Worm (Caenorhabditis elegans) whole organism, L3 larva: Measurements from ENCODE around the gene R107.5.

Experiments used
- aly-2 ChIP-seq: fragments of 150-350 bp; optimal IDR thresholded peaks from 2 replicates; lab custom pipeline; 2014; ENCODE audit warnings: missing biosample characterization, missing genetic modification characterization
- ama-1 ChIP-seq: fragments of 150-350 bp; optimal IDR thresholded peaks from 2 replicates; lab custom pipeline; 2018
- ceh-82 ChIP-seq: fragments of 150-350 bp; optimal IDR thresholded peaks from 2 replicates; lab custom pipeline; 2014; ENCODE audit warnings: missing biosample characterization, missing genetic modification characterization
- ceh-9 ChIP-seq: sonication (generic microtip); optimal IDR thresholded peaks from 2 replicates; lab custom pipeline; 2018; ENCODE audit warnings: missing biosample characterization, missing genetic modification characterization
- daf-12 ChIP-seq: fragments of 150-350 bp; optimal IDR thresholded peaks from 2 replicates; lab custom pipeline; 2014; ENCODE audit warnings: missing biosample characterization, missing genetic modification reagents, missing genetic modification characterization
- egl-27 ChIP-seq: sonication (generic microtip); optimal IDR thresholded peaks from 4 replicates; lab custom pipeline; 2017; ENCODE audit warnings: missing biosample characterization, missing genetic modification reagents, missing genetic modification characterization
- egl-5 ChIP-seq: fragments of 150-350 bp; optimal IDR thresholded peaks from 2 replicates; lab custom pipeline; 2017; ENCODE audit warnings: missing biosample characterization, missing genetic modification reagents, missing genetic modification characterization, inconsistent platforms
- elt-1 ChIP-seq: fragments of 150-350 bp; optimal IDR thresholded peaks from 2 replicates; lab custom pipeline; 2014; ENCODE audit warnings: missing biosample characterization, missing genetic modification characterization
- elt-2 ChIP-seq: sonication (generic microtip); optimal IDR thresholded peaks from 2 replicates; lab custom pipeline; 2016; ENCODE audit warnings: missing genetic modification reagents, mild to moderate bottlenecking, missing genetic modification characterization, missing compliant biosample characterization
- elt-3 ChIP-seq, 3 experiments: fragments of 150-350 bp in 1 of 3; sonication (generic microtip) in 2 of 3; optimal IDR thresholded peaks; 2 replicates in 2 of 3; 4 replicates in 1 of 3; lab custom pipeline; 2014 to 2017; ENCODE audit warnings: missing biosample characterization in 3 of 3, missing genetic modification characterization in 3 of 3
- eor-1 ChIP-seq, 2 experiments: fragments of 150-350 bp; optimal IDR thresholded peaks; 2 replicates each; lab custom pipeline; 2014 to 2018; ENCODE audit warnings: missing biosample characterization in 2 of 2, missing genetic modification characterization in 2 of 2
- fkh-10 ChIP-seq: sonication (generic microtip); optimal IDR thresholded peaks from 2 replicates; lab custom pipeline; 2017; ENCODE audit warnings: missing biosample characterization, missing genetic modification reagents, missing genetic modification characterization
- fkh-2 ChIP-seq: fragments of 150-350 bp; optimal IDR thresholded peaks from 2 replicates; lab custom pipeline; 2014; ENCODE audit warnings: missing biosample characterization, missing genetic modification reagents, missing genetic modification characterization
- fos-1 ChIP-seq: fragments of 150-350 bp; optimal IDR thresholded peaks from 2 replicates; lab custom pipeline; 2014; ENCODE audit warnings: missing biosample characterization, missing genetic modification characterization
- hmg-11 ChIP-seq: sonication (generic microtip); optimal IDR thresholded peaks from 2 replicates; lab custom pipeline; 2016; ENCODE audit warnings: missing genetic modification characterization, missing compliant biosample characterization
- jun-1 ChIP-seq: fragments of 150-350 bp; optimal IDR thresholded peaks from 2 replicates; lab custom pipeline; 2014; ENCODE audit warnings: missing biosample characterization, missing genetic modification reagents, missing genetic modification characterization
- lin-15B ChIP-seq: fragments of 150-350 bp; optimal IDR thresholded peaks from 2 replicates; lab custom pipeline; 2014; ENCODE audit warnings: missing biosample characterization, missing genetic modification characterization
- lin-39 ChIP-seq: fragments of 150-350 bp; optimal IDR thresholded peaks from 2 replicates; lab custom pipeline; 2018; ENCODE audit warnings: missing biosample characterization, missing genetic modification reagents, missing genetic modification characterization
- lsy-12 ChIP-seq: sonication (generic microtip); optimal IDR thresholded peaks from 2 replicates; lab custom pipeline; 2016; ENCODE audit warnings: mild to moderate bottlenecking, missing genetic modification characterization, missing compliant biosample characterization
- mdl-1 ChIP-seq: fragments of 150-350 bp; optimal IDR thresholded peaks from 2 replicates; lab custom pipeline; 2014; ENCODE audit warnings: missing biosample characterization, missing genetic modification characterization
- nfya-1 ChIP-seq: sonication (generic microtip); optimal IDR thresholded peaks from 2 replicates; lab custom pipeline; 2017; ENCODE audit warnings: missing genetic modification characterization, mild to moderate bottlenecking, missing compliant biosample characterization, antibody characterized with exemption, moderate library complexity; ENCODE audit not compliant: insufficient read depth
- nhr-11 ChIP-seq: fragments of 150-350 bp; optimal IDR thresholded peaks from 2 replicates; lab custom pipeline; 2014; ENCODE audit warnings: missing biosample characterization, missing genetic modification characterization
- nhr-12 ChIP-seq: fragments of 150-350 bp; optimal IDR thresholded peaks from 2 replicates; lab custom pipeline; 2014; ENCODE audit warnings: missing biosample characterization, missing genetic modification characterization
- nhr-23 ChIP-seq: fragments of 150-350 bp; optimal IDR thresholded peaks from 2 replicates; lab custom pipeline; 2014; ENCODE audit warnings: missing biosample characterization, missing genetic modification reagents, missing genetic modification characterization
- nhr-25 ChIP-seq: sonication (generic microtip); optimal IDR thresholded peaks from 2 replicates; lab custom pipeline; 2017; ENCODE audit warnings: missing biosample characterization, missing genetic modification characterization
- nhr-28 ChIP-seq: fragments of 150-350 bp; optimal IDR thresholded peaks from 2 replicates; lab custom pipeline; 2014; ENCODE audit warnings: missing biosample characterization, missing genetic modification characterization
- nhr-67 ChIP-seq: fragments of 150-350 bp; optimal IDR thresholded peaks from 2 replicates; lab custom pipeline; 2014; ENCODE audit warnings: missing biosample characterization, missing genetic modification characterization
- nhr-76 ChIP-seq: fragments of 150-350 bp; sonication (generic microtip); optimal IDR thresholded peaks from 5 replicates; lab custom pipeline; 2014; ENCODE audit warnings: missing biosample characterization, missing genetic modification characterization
- nhr-77 ChIP-seq: fragments of 150-350 bp; optimal IDR thresholded peaks from 2 replicates; lab custom pipeline; 2014; ENCODE audit warnings: missing biosample characterization, missing genetic modification characterization
- pha-4 ChIP-seq: fragments of 150-350 bp; optimal IDR thresholded peaks from 2 replicates; lab custom pipeline; 2014; ENCODE audit warnings: missing biosample characterization, missing genetic modification reagents, missing genetic modification characterization
- pqm-1 ChIP-seq: fragments of 150-350 bp; optimal IDR thresholded peaks from 2 replicates; lab custom pipeline; 2017; ENCODE audit warnings: missing biosample characterization, missing genetic modification characterization, inconsistent platforms
- sea-2 ChIP-seq: fragments of 150-350 bp; sonication (generic microtip); optimal IDR thresholded peaks from 4 replicates; lab custom pipeline; 2014; ENCODE audit warnings: missing biosample characterization, missing genetic modification reagents, missing genetic modification characterization
- unc-62 ChIP-seq: fragments of 150-350 bp; sonication (generic microtip); optimal IDR thresholded peaks from 4 replicates; lab custom pipeline; 2014; ENCODE audit warnings: missing biosample characterization, missing genetic modification reagents, missing genetic modification characterization
- zag-1 ChIP-seq: fragments of 150-350 bp; optimal IDR thresholded peaks from 2 replicates; lab custom pipeline; 2014; ENCODE audit warnings: missing biosample characterization, missing genetic modification characterization
- ztf-11 ChIP-seq: fragments of 150-350 bp; optimal IDR thresholded peaks from 2 replicates; lab custom pipeline; 2014; ENCODE audit warnings: missing biosample characterization, missing genetic modification characterization
- ztf-4 ChIP-seq: fragments of 150-350 bp; optimal IDR thresholded peaks from 2 replicates; lab custom pipeline; 2014; ENCODE audit warnings: missing biosample characterization, missing genetic modification characterization

R107.5 gene

DNA sequence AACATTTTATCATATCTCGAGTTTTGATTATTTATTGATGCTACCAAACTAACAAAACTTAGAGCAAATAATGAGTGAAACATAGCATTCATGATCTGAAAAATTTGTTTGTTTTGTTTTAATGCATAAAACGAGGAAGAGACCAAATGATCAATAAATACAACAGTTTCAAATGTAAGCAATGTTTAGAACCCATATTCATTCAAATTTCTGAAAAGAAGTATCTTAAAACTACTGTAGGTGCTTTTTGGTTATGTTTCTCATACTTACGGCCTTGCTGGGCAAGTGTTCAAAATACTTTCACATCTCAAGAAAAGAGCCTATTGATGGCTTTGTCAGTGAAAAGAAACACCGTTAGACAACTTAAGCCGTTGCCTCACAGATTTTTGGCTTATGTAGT, 24.1 kb upstream of the R107.5 start, which contains the start of gene F02A9.1:
F02A9.1 (minus strand) TSS at position 101 of the 400 bp plus-strand sequence.
- TF ChIP-seq elt-3 (tag; optimal IDR thresholded peaks at IDR 0.05; lab: Kevin White, UChicago), result no peak
- no peak for TF ChIP-seq jun-1 (tag; lab: Kevin White, UChicago)
- TF ChIP-seq aly-2 (tag; lab: Kevin White, UChicago), result no peak
- no peak for TF ChIP-seq fkh-10
- TF ChIP-seq eor-1 (tag; optimal IDR thresholded peaks at IDR 0.05; lab: Kevin White, UChicago), result no peak
- TF ChIP-seq nhr-12 (tag; lab: Kevin White, UChicago), result no peak
- TF ChIP-seq nhr-76 (tag; lab: Kevin White, UChicago), result no peak
- TF ChIP-seq nhr-67 (tag; lab: Kevin White, UChicago), result no peak
- TF ChIP-seq pha-4, result no peak
- no peak for TF ChIP-seq unc-62 (GFP tag; lab: Kevin White, UChicago)
- TF ChIP-seq nhr-23, result no peak
- no peak for TF ChIP-seq ceh-82 (tag; lab: Kevin White, UChicago)
- no peak for TF ChIP-seq ama-1
- TF ChIP-seq mdl-1 (tag; lab: Kevin White, UChicago), result no peak
- no peak for TF ChIP-seq daf-12 (tag; lab: Kevin White, UChicago)

DNA sequence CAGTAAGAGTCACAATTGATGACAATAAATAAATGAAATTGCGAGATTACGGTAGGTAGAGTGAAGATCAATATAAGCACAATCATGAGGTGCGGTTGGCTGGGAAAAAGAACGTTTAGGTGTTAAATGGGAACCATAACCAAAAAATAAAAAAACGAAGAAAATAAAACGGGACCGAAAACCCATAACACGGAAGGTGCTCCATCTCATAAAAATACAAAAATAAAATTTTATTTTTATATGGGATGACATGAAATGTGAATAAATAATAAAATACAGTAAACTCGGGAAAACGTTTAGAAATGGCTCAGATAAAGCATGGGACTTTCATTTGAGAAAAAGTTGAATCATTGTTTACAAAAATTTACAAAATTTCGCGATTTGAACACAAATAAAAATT, 21.9 kb upstream of the R107.5 start, which contains the start of gene F02A9.7:
F02A9.7 (minus strand) TSS at position 101 of the 400 bp plus-strand sequence.
- TF ChIP-seq daf-12 (tag; lab: Kevin White, UChicago) (no peak), nhr-25 (no peak), nhr-67 (tag; lab: Kevin White, UChicago) (no peak), zag-1 (tag; lab: Kevin White, UChicago) (no peak), ceh-9 (tag; lab: Kevin White, UChicago) (no peak), unc-62 (GFP tag; lab: Kevin White, UChicago) (no peak), egl-27 (tag; lab: Kevin White, UChicago) (no peak), fkh-10 (no peak), hmg-11 (no peak), jun-1 (tag; lab: Kevin White, UChicago) (no peak), egl-5 (tag; lab: Kevin White, UChicago) (no peak), nhr-11 (tag; lab: Kevin White, UChicago) (no peak), nhr-77 (tag; lab: Kevin White, UChicago) (no peak), nfya-1 (tag; lab: Kevin White, UChicago) (no peak), sea-2 (no peak), lin-15B (tag; lab: Kevin White, UChicago) (no peak)
- TF ChIP-seq, all 47 proteins: peak for 0

DNA sequence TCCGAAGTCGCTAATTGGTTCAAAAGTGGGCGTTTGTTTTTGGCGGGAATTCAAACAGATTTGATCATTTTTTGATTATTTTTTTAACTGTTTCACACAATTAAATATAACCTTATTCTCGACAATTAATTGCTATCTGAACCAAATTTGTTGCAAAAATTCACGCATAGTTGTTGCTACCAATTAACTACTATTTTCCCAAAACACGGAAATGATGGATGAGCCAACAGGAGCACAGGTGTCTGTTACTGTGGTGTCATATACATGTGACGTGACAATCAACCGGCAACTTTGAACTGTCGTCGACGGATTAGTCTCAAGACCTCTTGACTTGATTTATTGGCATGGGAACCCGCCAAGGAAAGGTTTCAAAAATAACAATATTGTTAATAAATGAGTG, 19.1 kb upstream of the R107.5 start:
- no peak for TF ChIP-seq ztf-11 (tag; lab: Kevin White, UChicago)
- no peak for TF ChIP-seq ceh-9 (tag; lab: Kevin White, UChicago)
- TF ChIP-seq zag-1 (tag; lab: Kevin White, UChicago), result no peak
- TF ChIP-seq lsy-12, result no peak
- no peak for TF ChIP-seq ztf-4 (tag; lab: Kevin White, UChicago)
- no peak for TF ChIP-seq nhr-23
- TF ChIP-seq fos-1 (tag; lab: Kevin White, UChicago), result no peak
- TF ChIP-seq fkh-10, result no peak
- no peak for TF ChIP-seq unc-62 (GFP tag; lab: Kevin White, UChicago)
- TF ChIP-seq mdl-1 (tag; lab: Kevin White, UChicago), result no peak
- TF ChIP-seq elt-3 (tag; optimal IDR thresholded peaks at IDR 0.05; lab: Kevin White, UChicago), result no peak
- no peak for TF ChIP-seq fkh-2
- TF ChIP-seq elt-1 (tag; lab: Kevin White, UChicago), result no peak

DNA sequence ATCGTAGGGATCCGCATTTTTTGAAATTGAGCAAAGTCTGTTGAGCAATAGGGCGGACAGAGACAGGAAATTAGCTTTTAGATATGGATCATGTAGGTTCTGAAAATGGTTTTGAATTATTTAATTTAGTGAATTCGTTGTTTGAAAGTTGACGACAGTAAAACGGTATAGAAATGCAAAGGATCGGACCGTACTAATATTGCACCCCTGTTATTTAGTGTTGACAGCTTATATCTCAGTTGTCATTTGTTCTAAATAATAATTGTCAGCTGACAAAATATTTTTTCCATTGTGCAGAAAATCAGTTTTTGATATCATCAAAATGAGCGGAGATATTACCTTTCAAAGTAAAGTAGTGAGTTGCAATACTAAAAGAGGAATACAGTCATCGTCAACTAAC, 17.8 kb upstream of the R107.5 start, which contains the start of gene lin-12:
lin-12 (minus strand) TSS at position 101 of the 400 bp plus-strand sequence.
- TF ChIP-seq ztf-11 (tag; lab: Kevin White, UChicago) (no peak), sea-2 (no peak), pha-4 (no peak), nhr-28 (tag; lab: Kevin White, UChicago) (no peak), ceh-82 (tag; lab: Kevin White, UChicago) (no peak), lin-39 (tag; lab: Kevin White, UChicago) (no peak), aly-2 (tag; lab: Kevin White, UChicago) (no peak)
- TF ChIP-seq, all 47 proteins: peak for 0

DNA sequence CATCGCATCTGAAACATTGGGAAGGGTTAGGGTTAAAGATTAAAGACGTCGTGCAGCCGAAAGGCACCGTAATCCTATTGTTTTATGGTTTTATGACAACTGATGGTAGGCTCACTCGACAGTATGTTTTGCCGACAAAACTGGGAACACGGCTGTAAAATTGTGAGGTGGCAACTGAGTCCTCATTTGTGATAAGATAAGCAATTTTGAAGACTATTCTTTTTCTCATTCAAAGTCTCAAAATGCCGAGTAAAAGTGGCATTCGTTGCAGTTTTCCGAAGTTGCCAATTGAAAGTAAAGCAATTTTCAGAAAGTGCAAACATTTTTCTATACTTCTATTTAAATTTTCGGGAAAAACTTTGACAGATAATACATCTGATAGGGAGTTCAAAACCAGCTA, 16.1 kb upstream of the R107.5 start:
- TF ChIP-seq egl-27 (tag; lab: Kevin White, UChicago) (no peak), mdl-1 (tag; lab: Kevin White, UChicago) (no peak), pqm-1 (peak; percentile 4), nfya-1 (tag; lab: Kevin White, UChicago) (no peak), elt-1 (tag; lab: Kevin White, UChicago) (no peak), elt-2 (peak; percentile 55), nhr-12 (tag; lab: Kevin White, UChicago) (no peak)
